In the genomic region with DNA sequence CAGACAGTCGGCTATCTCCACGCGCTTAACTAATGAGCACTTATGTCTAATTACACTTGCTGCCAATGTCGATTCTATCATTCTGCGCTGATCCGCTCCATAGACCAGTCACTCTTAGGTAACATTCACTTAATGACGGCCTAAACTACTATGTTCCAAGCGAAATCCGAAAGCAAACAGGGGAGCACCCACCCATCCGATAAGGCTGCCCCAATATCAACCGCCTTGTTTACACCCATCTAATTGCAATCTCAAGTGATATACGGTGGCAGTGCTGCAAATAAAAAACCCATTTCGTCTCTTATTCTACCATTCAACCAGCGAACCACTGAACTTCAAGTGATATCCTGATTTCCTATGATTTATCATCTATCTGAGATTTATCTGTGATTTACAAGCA, we compare ENCODE assay signal across 1 fruit fly cellular context.
TF ChIP-seq lines count a peak whose summit lies in the region.

No protein-coding gene starts in this region.

TF ChIP-seq in whole organism, embryonic, 481 proteins besides CTCF, POLR2A, EP300 and RAD21 (continued from another document and continues in another):
- TF ChIP-seq zen (tag; optimal IDR thresholded peaks at IDR 0.05; lab: Kevin White, UChicago) = no peak
- peak; percentile 24 for TF ChIP-seq CG17359 (tag; optimal IDR thresholded peaks at IDR 0.05; lab: Kevin White, UChicago)
- TF ChIP-seq Dbx (GFP tag; IDR thresholded peaks at IDR 0.05; lab: Robert Waterston, UW) = 0 out of 3 replicates have a peak, but pooled peaks have one; percentile 47
- no peak for TF ChIP-seq CG10565 (GFP tag; optimal IDR thresholded peaks at IDR 0.05; lab: Kevin White, UChicago)
- no peak for TF ChIP-seq CG12744 (GFP tag; optimal IDR thresholded peaks at IDR 0.05; lab: Kevin White, UChicago)
- peak; percentile 28 for TF ChIP-seq CG15269 (tag; optimal IDR thresholded peaks at IDR 0.05; lab: Kevin White, UChicago)
- no peak for TF ChIP-seq CG9797 (GFP tag; optimal IDR thresholded peaks at IDR 0.05; lab: Kevin White, UChicago)
- TF ChIP-seq CG6854 (GFP tag; optimal IDR thresholded peaks at IDR 0.05; lab: Kevin White, UChicago) = peak; percentile 36
- TF ChIP-seq CG12942 (GFP tag; optimal IDR thresholded peaks at IDR 0.05; lab: Kevin White, UChicago) = no peak
- no peak for TF ChIP-seq zfh1 (GFP tag; IDR thresholded peaks at IDR 0.05; lab: Robert Waterston, UW)
- TF ChIP-seq stwl (tag; optimal IDR thresholded peaks at IDR 0.05; lab: Kevin White, UChicago) = no peak
- no peak for TF ChIP-seq cato (GFP tag; optimal IDR thresholded peaks at IDR 0.05; lab: Kevin White, UChicago; ENCODE audit: borderline replicate concordance)
- no peak for TF ChIP-seq Dad (GFP tag; optimal IDR thresholded peaks at IDR 0.05; lab: Kevin White, UChicago)
- no peak for TF ChIP-seq CG12155 (GFP tag; optimal IDR thresholded peaks at IDR 0.05; lab: Kevin White, UChicago)
- peak; percentile 12 for TF ChIP-seq PHDP (tag; optimal IDR thresholded peaks at IDR 0.05; lab: Kevin White, UChicago)
- TF ChIP-seq Blimp-1 (GFP tag; optimal IDR thresholded peaks at IDR 0.05; lab: Kevin White, UChicago) = no peak
- peak; percentile 61 for TF ChIP-seq CG6813 (GFP tag; optimal IDR thresholded peaks at IDR 0.05; lab: Kevin White, UChicago)
- TF ChIP-seq pan (optimal IDR thresholded peaks at IDR 0.05; lab: Kevin White, UChicago) = no peak
- no peak for TF ChIP-seq pan (GFP tag; optimal IDR thresholded peaks at IDR 0.05 in 1 of 2, IDR thresholded peaks at IDR 0.05 in 1 of 2)
- no peak for TF ChIP-seq ftz-f1 (GFP tag; optimal IDR thresholded peaks at IDR 0.05; lab: Kevin White, UChicago)
- peak; percentile 5 for TF ChIP-seq grau (tag; optimal IDR thresholded peaks at IDR 0.05; lab: Kevin White, UChicago)
- TF ChIP-seq Oaz (GFP tag; IDR thresholded peaks at IDR 0.05; lab: Robert Waterston, UW) = no peak
- peak; percentile 27 for TF ChIP-seq CG6683 (GFP tag; optimal IDR thresholded peaks at IDR 0.05; lab: Kevin White, UChicago)
- TF ChIP-seq pho (GFP tag; optimal IDR thresholded peaks at IDR 0.05; lab: Kevin White, UChicago) = no peak
- TF ChIP-seq Mad (GFP tag; optimal IDR thresholded peaks at IDR 0.05; lab: Kevin White, UChicago) = no peak
- TF ChIP-seq Dip3 (GFP tag; optimal IDR thresholded peaks at IDR 0.05; lab: Kevin White, UChicago) = no peak
- TF ChIP-seq CG10543 (GFP tag; optimal IDR thresholded peaks at IDR 0.05; lab: Kevin White, UChicago) = peak; percentile 78
- no peak for TF ChIP-seq CG14710 (tag; optimal IDR thresholded peaks at IDR 0.05; lab: Kevin White, UChicago)
- TF ChIP-seq CG15011 (GFP tag; optimal IDR thresholded peaks at IDR 0.05; lab: Kevin White, UChicago) = peak; percentile 32
- peak; percentile 64 for TF ChIP-seq Hey (tag; optimal IDR thresholded peaks at IDR 0.05; lab: Kevin White, UChicago)
- no peak for TF ChIP-seq CG7556 (GFP tag; optimal IDR thresholded peaks at IDR 0.05; lab: Kevin White, UChicago)
- no peak for TF ChIP-seq jumu (GFP tag; optimal IDR thresholded peaks at IDR 0.05; lab: Kevin White, UChicago)
- TF ChIP-seq eve (GFP tag; optimal IDR thresholded peaks at IDR 0.05; lab: Kevin White, UChicago) = no peak
- no peak for TF ChIP-seq CG6272 (GFP tag; IDR thresholded peaks at IDR 0.05; lab: Robert Waterston, UW)
- no peak for TF ChIP-seq CG18262 (tag; optimal IDR thresholded peaks at IDR 0.05; lab: Kevin White, UChicago)
- TF ChIP-seq CG4424 (GFP tag; optimal IDR thresholded peaks at IDR 0.05; lab: Kevin White, UChicago) = no peak
- TF ChIP-seq CG14667 (GFP tag; IDR thresholded peaks at IDR 0.05; lab: Robert Waterston, UW) = no peak
- no peak for TF ChIP-seq Ada2b (GFP tag; IDR thresholded peaks at IDR 0.05; lab: Robert Waterston, UW)
- peak; percentile 91 for TF ChIP-seq exex (tag; optimal IDR thresholded peaks at IDR 0.05; lab: Kevin White, UChicago)
- no peak for TF ChIP-seq C15 (GFP tag; IDR thresholded peaks at IDR 0.05; lab: Robert Waterston, UW)
- no peak for TF ChIP-seq Nf-YA (GFP tag; IDR thresholded peaks at IDR 0.05; lab: Robert Waterston, UW)
- no peak for TF ChIP-seq ewg (GFP tag; optimal IDR thresholded peaks at IDR 0.05; lab: Kevin White, UChicago)
- TF ChIP-seq h (optimal IDR thresholded peaks at IDR 0.05; lab: Kevin White, UChicago) = no peak
- TF ChIP-seq Sin3A (optimal IDR thresholded peaks at IDR 0.05; lab: Kevin White, UChicago) = no peak
- no peak for TF ChIP-seq kah (GFP tag; optimal IDR thresholded peaks at IDR 0.05; lab: Kevin White, UChicago)
- TF ChIP-seq Eip74EF (GFP tag; optimal IDR thresholded peaks at IDR 0.05; lab: Kevin White, UChicago) = no peak
- no peak for TF ChIP-seq CG1602 (GFP tag; optimal IDR thresholded peaks at IDR 0.05; lab: Kevin White, UChicago)
- no peak for TF ChIP-seq Spps (tag; optimal IDR thresholded peaks at IDR 0.05; lab: Kevin White, UChicago)
- TF ChIP-seq CG10959 (GFP tag; IDR thresholded peaks at IDR 0.05; lab: Robert Waterston, UW) = no peak
- no peak for TF ChIP-seq CG32772 (GFP tag; IDR thresholded peaks at IDR 0.05; lab: Robert Waterston, UW)
- TF ChIP-seq Doc3 (GFP tag; IDR thresholded peaks at IDR 0.05; lab: Robert Waterston, UW; ENCODE audit: partially characterized antibody) = no peak
- TF ChIP-seq CG7963 (GFP tag; IDR thresholded peaks at IDR 0.05; lab: Robert Waterston, UW; ENCODE audit: partially characterized antibody) = no peak
- TF ChIP-seq ranshi (GFP tag; IDR thresholded peaks at IDR 0.05; lab: Robert Waterston, UW) = no peak
- no peak for TF ChIP-seq esg (GFP tag; conservative IDR thresholded peaks at IDR 0.05; lab: Robert Waterston, UW)
- no peak for TF ChIP-seq GATAe (GFP tag; conservative IDR thresholded peaks at IDR 0.05; lab: Robert Waterston, UW)
- TF ChIP-seq Rx (GFP tag; IDR thresholded peaks at IDR 0.05; lab: Robert Waterston, UW) = no peak
- peak; percentile 9 for TF ChIP-seq org-1 (GFP tag; optimal IDR thresholded peaks at IDR 0.05; lab: Kevin White, UChicago)
- peak; percentile 6 for TF ChIP-seq B-H2 (GFP tag; optimal IDR thresholded peaks at IDR 0.05; lab: Kevin White, UChicago)
- TF ChIP-seq emc (GFP tag; optimal IDR thresholded peaks at IDR 0.05; lab: Kevin White, UChicago) = no peak
- no peak for TF ChIP-seq Atf-2 (GFP tag; optimal IDR thresholded peaks at IDR 0.05; lab: Kevin White, UChicago)
- TF ChIP-seq ems (GFP tag; optimal IDR thresholded peaks at IDR 0.05; lab: Kevin White, UChicago) = no peak
- TF ChIP-seq crol (GFP tag; IDR thresholded peaks at IDR 0.05; lab: Robert Waterston, UW) = no peak
- TF ChIP-seq E2f1 (GFP tag; IDR thresholded peaks at IDR 0.05; lab: Robert Waterston, UW) = no peak
- no peak for TF ChIP-seq CG6254 (GFP tag; optimal IDR thresholded peaks at IDR 0.05; lab: Kevin White, UChicago)
- TF ChIP-seq ind (GFP tag; optimal IDR thresholded peaks at IDR 0.05; lab: Kevin White, UChicago) = no peak
- TF ChIP-seq HLH4C (GFP tag; IDR thresholded peaks at IDR 0.05; lab: Robert Waterston, UW; ENCODE audit: partially characterized antibody) = no peak
- TF ChIP-seq CG13894 (tag; optimal IDR thresholded peaks at IDR 0.05; lab: Kevin White, UChicago) = peak; percentile 54
- no peak for TF ChIP-seq CG14441 (GFP tag; IDR thresholded peaks at IDR 0.05; lab: Robert Waterston, UW)
- no peak for TF ChIP-seq prd (optimal IDR thresholded peaks at IDR 0.05; lab: Kevin White, UChicago)
- no peak for TF ChIP-seq prd (GFP tag; IDR thresholded peaks at IDR 0.05; lab: Robert Waterston, UW)
- TF ChIP-seq sug (tag; optimal IDR thresholded peaks at IDR 0.05; lab: Kevin White, UChicago) = peak; percentile 60
- no peak for TF ChIP-seq pum (GFP tag; optimal IDR thresholded peaks at IDR 0.05; lab: Kevin White, UChicago)
- peak; percentile 31; the same call in 1 of the 2 replicates for TF ChIP-seq Rfx (GFP tag; IDR thresholded peaks at IDR 0.05; lab: Robert Waterston, UW)
- no peak for TF ChIP-seq Hr39 (optimal IDR thresholded peaks at IDR 0.05; lab: Kevin White, UChicago)
- no peak for TF ChIP-seq CG2129 (GFP tag; IDR thresholded peaks at IDR 0.05; lab: Robert Waterston, UW; ENCODE audit: partially characterized antibody)
- TF ChIP-seq sob (GFP tag; IDR thresholded peaks at IDR 0.05; lab: Robert Waterston, UW) = peak; percentile 45; the same call in 1 of the 2 replicates
- no peak for TF ChIP-seq nom (GFP tag; optimal IDR thresholded peaks at IDR 0.05; lab: Kevin White, UChicago)
- TF ChIP-seq Gug (GFP tag; IDR thresholded peaks at IDR 0.05; lab: Robert Waterston, UW) = no peak
- TF ChIP-seq danr (GFP tag; IDR thresholded peaks at IDR 0.05; lab: Robert Waterston, UW) = no peak
- no peak for TF ChIP-seq Hsf (GFP tag; optimal IDR thresholded peaks at IDR 0.05; lab: Kevin White, UChicago)
- peak; percentile 51 for TF ChIP-seq CG31365 (tag; optimal IDR thresholded peaks at IDR 0.05; lab: Kevin White, UChicago)
- TF ChIP-seq CG18599 (GFP tag; optimal IDR thresholded peaks at IDR 0.05; lab: Kevin White, UChicago) = peak; percentile 81
- no peak for TF ChIP-seq H15 (GFP tag; IDR thresholded peaks at IDR 0.05; lab: Robert Waterston, UW)
- TF ChIP-seq CG14965 (GFP tag; optimal IDR thresholded peaks at IDR 0.05; lab: Kevin White, UChicago; ENCODE audit: borderline replicate concordance) = no peak
- TF ChIP-seq Bgb (GFP tag; IDR thresholded peaks at IDR 0.05; lab: Robert Waterston, UW; ENCODE audit: partially characterized antibody) = no peak
- TF ChIP-seq Sry-δ (GFP tag; optimal IDR thresholded peaks at IDR 0.05; lab: Kevin White, UChicago) = no peak
- no peak for TF ChIP-seq CG9817 (tag; optimal IDR thresholded peaks at IDR 0.05; lab: Kevin White, UChicago)
- TF ChIP-seq vnd (GFP tag; IDR thresholded peaks at IDR 0.05; lab: Robert Waterston, UW; ENCODE audit: partially characterized antibody) = no peak
- TF ChIP-seq CG7372 (GFP tag; IDR thresholded peaks at IDR 0.05; lab: Robert Waterston, UW) = no peak
- no peak for TF ChIP-seq unc-4 (GFP tag; IDR thresholded peaks at IDR 0.05; lab: Robert Waterston, UW; ENCODE audit: partially characterized antibody)
- peak; percentile 55 for TF ChIP-seq gro (GFP tag; optimal IDR thresholded peaks at IDR 0.05; lab: Kevin White, UChicago)
- no peak for TF ChIP-seq CG14860 (GFP tag; IDR thresholded peaks at IDR 0.05; lab: Robert Waterston, UW; ENCODE audit: partially characterized antibody)
- peak; percentile 5 for TF ChIP-seq Fer2 (tag; optimal IDR thresholded peaks at IDR 0.05; lab: Kevin White, UChicago)
- TF ChIP-seq Pdp1 (GFP tag; optimal IDR thresholded peaks at IDR 0.05; lab: Kevin White, UChicago) = peak in 1 of 2 experiments; percentile 58
- TF ChIP-seq dan (GFP tag; IDR thresholded peaks at IDR 0.05; lab: Robert Waterston, UW) = no peak
- TF ChIP-seq Ets97D (GFP tag; optimal IDR thresholded peaks at IDR 0.05; lab: Kevin White, UChicago) = no peak
- no peak for TF ChIP-seq gfzf (GFP tag; optimal IDR thresholded peaks at IDR 0.05; lab: Kevin White, UChicago)
- TF ChIP-seq zen2 (GFP tag; IDR thresholded peaks at IDR 0.05; lab: Robert Waterston, UW; ENCODE audit: partially characterized antibody) = no peak
- TF ChIP-seq z (GFP tag; IDR thresholded peaks at IDR 0.05; lab: Robert Waterston, UW) = no peak
- TF ChIP-seq p53 (GFP tag; optimal IDR thresholded peaks at IDR 0.05; lab: Kevin White, UChicago) = no peak
- no peak for TF ChIP-seq chif (GFP tag; optimal IDR thresholded peaks at IDR 0.05; lab: Kevin White, UChicago)
- no peak for TF ChIP-seq Lhr (GFP tag; optimal IDR thresholded peaks at IDR 0.05; lab: Kevin White, UChicago)
- peak; percentile 81 for TF ChIP-seq CG12071 (GFP tag; optimal IDR thresholded peaks at IDR 0.05; lab: Kevin White, UChicago)
- no peak for TF ChIP-seq MBD-R2 (GFP tag; IDR thresholded peaks at IDR 0.05; lab: Robert Waterston, UW)
- TF ChIP-seq Awh (GFP tag; IDR thresholded peaks at IDR 0.05; lab: Robert Waterston, UW) = peak; percentile 23; the same call in 1 of the 2 replicates
- peak; percentile 43 for TF ChIP-seq MTF-1 (GFP tag; optimal IDR thresholded peaks at IDR 0.05; lab: Kevin White, UChicago; ENCODE audit: borderline replicate concordance)
- TF ChIP-seq CrebB (tag; optimal IDR thresholded peaks at IDR 0.05; lab: Kevin White, UChicago) = peak; percentile 61
- no peak for TF ChIP-seq nerfin-2 (GFP tag; IDR thresholded peaks at IDR 0.05; lab: Robert Waterston, UW; ENCODE audit: partially characterized antibody)
- TF ChIP-seq vfl (GFP tag; optimal IDR thresholded peaks at IDR 0.05; lab: Kevin White, UChicago) = no peak
- peak; percentile 37 for TF ChIP-seq CG4328 (GFP tag; optimal IDR thresholded peaks at IDR 0.05; lab: Kevin White, UChicago)
- no peak for TF ChIP-seq CG3726 (GFP tag; IDR thresholded peaks at IDR 0.05; lab: Robert Waterston, UW)
- peak; percentile 87 for TF ChIP-seq lab (GFP tag; optimal IDR thresholded peaks at IDR 0.05; lab: Kevin White, UChicago)
- TF ChIP-seq btn (GFP tag; optimal IDR thresholded peaks at IDR 0.05; lab: Kevin White, UChicago) = no peak
- TF ChIP-seq CG13424 (tag; optimal IDR thresholded peaks at IDR 0.05; lab: Kevin White, UChicago) = no peak
- TF ChIP-seq CG30403 (GFP tag; optimal IDR thresholded peaks at IDR 0.05; lab: Kevin White, UChicago) = no peak
- no peak for TF ChIP-seq sisA (GFP tag; IDR thresholded peaks at IDR 0.05; lab: Robert Waterston, UW)
- TF ChIP-seq CG7271 (tag; optimal IDR thresholded peaks at IDR 0.05; lab: Kevin White, UChicago) = no peak
- no peak for TF ChIP-seq TFAM (GFP tag; optimal IDR thresholded peaks at IDR 0.05; lab: Kevin White, UChicago)
- TF ChIP-seq Opbp (GFP tag; IDR thresholded peaks at IDR 0.05; lab: Robert Waterston, UW; ENCODE audit: partially characterized antibody) = no peak
- TF ChIP-seq fd64A (GFP tag; optimal IDR thresholded peaks at IDR 0.05; lab: Kevin White, UChicago) = peak; percentile 18
- TF ChIP-seq CkIIα-i1 (GFP tag; IDR thresholded peaks at IDR 0.05; lab: Robert Waterston, UW) = no peak
- TF ChIP-seq cwo (GFP tag; optimal IDR thresholded peaks at IDR 0.05; lab: Kevin White, UChicago) = peak; percentile 8
- no peak for TF ChIP-seq CG2712 (tag; optimal IDR thresholded peaks at IDR 0.05; lab: Kevin White, UChicago)
- peak; percentile 54 for TF ChIP-seq Meics (GFP tag; optimal IDR thresholded peaks at IDR 0.05; lab: Kevin White, UChicago)
- TF ChIP-seq psq (GFP tag; optimal IDR thresholded peaks at IDR 0.05; lab: Kevin White, UChicago) = no peak
- no peak for TF ChIP-seq CG9932 (GFP tag; IDR thresholded peaks at IDR 0.05; lab: Robert Waterston, UW)
- no peak for TF ChIP-seq lmd (GFP tag; IDR thresholded peaks at IDR 0.05; lab: Robert Waterston, UW)
- peak; percentile 28 for TF ChIP-seq pfk (GFP tag; optimal IDR thresholded peaks at IDR 0.05; lab: Kevin White, UChicago)
- TF ChIP-seq tap (tag; optimal IDR thresholded peaks at IDR 0.05; lab: Kevin White, UChicago) = no peak
- no peak for TF ChIP-seq hb (GFP tag; IDR thresholded peaks at IDR 0.05; lab: Robert Waterston, UW; ENCODE audit: partially characterized antibody)
- no peak for TF ChIP-seq vvl (GFP tag; IDR thresholded peaks at IDR 0.05; lab: Robert Waterston, UW)
